Fruit fly (Drosophila melanogaster) whole organism, embryonic: ENCODE measurements around the gene CG6959.

Source experiments
- Ada2b ChIP-seq: fragments of 200-800 bp; sonication (Bioruptor generic); IDR thresholded peaks from 2 replicates; pipeline ENCODE4 v1.3.6; 2022; ENCODE audit warnings: missing biosample characterization, missing genetic modification characterization
- B-H1 ChIP-seq: fragments of 200-800 bp; sonication (Bioruptor generic); IDR thresholded peaks from 3 replicates; pipeline ENCODE4 v1.3.6; 2022; ENCODE audit warnings: missing biosample characterization, missing genetic modification characterization
- Blimp-1 ChIP-seq: fragments of 200-800 bp; sonication (Bioruptor generic); optimal IDR thresholded peaks from 3 replicates; lab custom pipeline; 2018; ENCODE audit warnings: missing biosample characterization, missing genetic modification characterization, mild to moderate bottlenecking, moderate library complexity, missing genetic modification reagents
- CG10321 ChIP-seq: fragments of 200-800 bp; sonication (Bioruptor generic); IDR thresholded peaks from 2 replicates; pipeline ENCODE4 v1.3.6; 2022; ENCODE audit warnings: missing biosample characterization, missing genetic modification characterization
- CG10431 ChIP-seq: fragments of 200-800 bp; sonication (Bioruptor generic); optimal IDR thresholded peaks from 3 replicates; lab custom pipeline; 2018; ENCODE audit warnings: missing biosample characterization, mild to moderate bottlenecking, missing genetic modification characterization
- CG11456 ChIP-seq: fragments of 200-800 bp; sonication (Bioruptor generic); IDR thresholded peaks from 3 replicates; pipeline ENCODE4 v1.3.6; 2022; ENCODE audit warnings: missing biosample characterization, missing genetic modification characterization
- CG12391 ChIP-seq: fragments of 200-800 bp; sonication (Bioruptor generic); optimal IDR thresholded peaks from 3 replicates; lab custom pipeline; 2018; ENCODE audit warnings: missing biosample characterization, mild to moderate bottlenecking, missing genetic modification characterization, moderate library complexity
- CG1529 ChIP-seq: fragments of 200-800 bp; sonication (Bioruptor generic); optimal IDR thresholded peaks from 3 replicates; lab custom pipeline; 2018; ENCODE audit warnings: missing biosample characterization, missing genetic modification characterization
- CG15514 ChIP-seq: fragments of 200-800 bp; sonication (Bioruptor generic); optimal IDR thresholded peaks from 3 replicates; lab custom pipeline; 2017; ENCODE audit warnings: missing biosample characterization, missing genetic modification characterization, mild to moderate bottlenecking, moderate library complexity, missing genetic modification reagents
- CG17802 ChIP-seq: fragments of 200-800 bp; sonication (Bioruptor generic); optimal IDR thresholded peaks from 2 replicates; lab custom pipeline; 2018; ENCODE audit warnings: missing biosample characterization, mild to moderate bottlenecking, missing genetic modification characterization, moderate library complexity
- CG17912 ChIP-seq: fragments of 200-800 bp; sonication (Bioruptor generic); optimal IDR thresholded peaks from 2 replicates; lab custom pipeline; 2018; ENCODE audit warnings: missing biosample characterization, mild to moderate bottlenecking, missing genetic modification characterization
- CG1792 ChIP-seq: fragments of 200-800 bp; sonication (Bioruptor generic); optimal IDR thresholded peaks from 2 replicates; lab custom pipeline; 2016; ENCODE audit warnings: missing biosample characterization, missing genetic modification characterization
- CG18011 ChIP-seq: fragments of 200-800 bp; sonication (Bioruptor generic); optimal IDR thresholded peaks from 2 replicates; lab custom pipeline; 2017; ENCODE audit warnings: missing biosample characterization, missing genetic modification characterization, mild to moderate bottlenecking, moderate library complexity, missing genotype
- CG2202 ChIP-seq: fragments of 200-800 bp; sonication (Bioruptor generic); optimal IDR thresholded peaks from 2 replicates; lab custom pipeline; 2018; ENCODE audit warnings: missing biosample characterization, mild to moderate bottlenecking, missing genetic modification characterization
- CG3065 ChIP-seq: fragments of 200-800 bp; sonication (Bioruptor generic); optimal IDR thresholded peaks from 2 replicates; lab custom pipeline; 2016; ENCODE audit warnings: missing biosample characterization, missing genetic modification characterization
- CG4328 ChIP-seq: fragments of 200-800 bp; sonication (Bioruptor generic); optimal IDR thresholded peaks from 3 replicates; lab custom pipeline; 2017; ENCODE audit warnings: missing biosample characterization, missing genetic modification reagents, missing genetic modification characterization
- CG4707 ChIP-seq: fragments of 200-800 bp; sonication (Bioruptor generic); optimal IDR thresholded peaks from 2 replicates; lab custom pipeline; 2018; ENCODE audit warnings: missing biosample characterization, mild to moderate bottlenecking, missing genetic modification characterization, moderate library complexity
- CG5180 ChIP-seq: fragments of 200-800 bp; sonication (Bioruptor generic); optimal IDR thresholded peaks from 3 replicates; lab custom pipeline; 2017; ENCODE audit warnings: missing biosample characterization, missing genetic modification characterization, mild to moderate bottlenecking, moderate library complexity, missing genetic modification reagents
- CG6689 ChIP-seq: fragments of 200-800 bp; sonication (Bioruptor generic); IDR thresholded peaks from 2 replicates; pipeline ENCODE4 v1.3.6; 2022; ENCODE audit warnings: missing biosample characterization, missing genetic modification characterization
- CG7372 ChIP-seq: fragments of 200-800 bp; sonication (Bioruptor generic); IDR thresholded peaks from 2 replicates; pipeline ENCODE4 v1.3.6; 2022; ENCODE audit warnings: missing biosample characterization, missing genetic modification characterization
- D ChIP-seq, 2 experiments: fragments of 200-800 bp in 1 of 2; fragments of >200 bp in 1 of 2; sonication (Bioruptor generic) in 1 of 2; optimal IDR thresholded peaks; 2 replicates in 1 of 2; 3 replicates in 1 of 2; lab custom pipeline; 2017; ENCODE audit warnings: mild to moderate bottlenecking in 1 of 2, missing biosample characterization in 1 of 2, missing genetic modification characterization in 1 of 2, missing genetic modification reagents in 1 of 2
- Hmr ChIP-seq: fragments of 200-800 bp; sonication (Bioruptor generic); optimal IDR thresholded peaks from 3 replicates; lab custom pipeline; 2017; ENCODE audit warnings: mild to moderate bottlenecking, missing biosample characterization, missing genetic modification reagents, missing genetic modification characterization
- Jarid2 ChIP-seq: fragments of 200-800 bp; sonication (Bioruptor generic); optimal IDR thresholded peaks from 3 replicates; lab custom pipeline; 2017; ENCODE audit warnings: mild to moderate bottlenecking, missing biosample characterization, missing genetic modification reagents, missing genetic modification characterization
- Optix ChIP-seq: fragments of 200-800 bp; sonication (Bioruptor generic); IDR thresholded peaks from 3 replicates; pipeline ENCODE4 v1.3.6; 2022; ENCODE audit warnings: missing biosample characterization, missing genetic modification characterization
- Ravus ChIP-seq: fragments of 200-800 bp; sonication (Bioruptor generic); IDR thresholded peaks from 2 replicates; pipeline ENCODE4 v1.3.6; 2022; ENCODE audit warnings: missing biosample characterization, missing genetic modification characterization
- Scr ChIP-seq: fragments of 200-800 bp; sonication (Bioruptor generic); IDR thresholded peaks from 2 replicates; pipeline ENCODE4 v1.3.6; 2022; ENCODE audit warnings: missing biosample characterization, missing genetic modification characterization; ENCODE audit not compliant: partially characterized antibody
- Usf ChIP-seq: fragments of 200-800 bp; sonication (Bioruptor generic); optimal IDR thresholded peaks from 2 replicates; lab custom pipeline; 2017; ENCODE audit warnings: missing genotype, missing biosample characterization, missing genetic modification characterization
- abd-A ChIP-seq: fragments of 200-800 bp; sonication (Bioruptor generic); optimal IDR thresholded peaks from 3 replicates; lab custom pipeline; 2019; ENCODE audit warnings: missing biosample characterization, mild to moderate bottlenecking, missing genetic modification characterization, moderate library complexity
- amos ChIP-seq: fragments of 200-800 bp; sonication (Bioruptor generic); IDR thresholded peaks from 2 replicates; pipeline ENCODE4 v1.3.6; 2022; ENCODE audit warnings: missing biosample characterization, missing genetic modification characterization; ENCODE audit not compliant: partially characterized antibody
- btn ChIP-seq: fragments of 200-800 bp; sonication (Bioruptor generic); optimal IDR thresholded peaks from 2 replicates; lab custom pipeline; 2016; ENCODE audit warnings: missing biosample characterization, missing genetic modification characterization
- caup ChIP-seq: fragments of 200-800 bp; sonication (Bioruptor generic); optimal IDR thresholded peaks from 3 replicates; lab custom pipeline; 2017; ENCODE audit warnings: missing biosample characterization, mild to moderate bottlenecking, missing genetic modification characterization, moderate library complexity; ENCODE audit not compliant: severe bottlenecking
- dan ChIP-seq: fragments of 200-800 bp; sonication (Bioruptor generic); IDR thresholded peaks from 2 replicates; pipeline ENCODE4 v1.3.6; 2022; ENCODE audit warnings: missing biosample characterization, missing genetic modification characterization
- disco-r ChIP-seq: fragments of 200-800 bp; sonication (Bioruptor generic); optimal IDR thresholded peaks from 2 replicates; lab custom pipeline; 2016; ENCODE audit warnings: missing biosample characterization, missing genetic modification characterization
- ftz-f1 ChIP-seq: fragments of 200-800 bp; sonication (Bioruptor generic); optimal IDR thresholded peaks from 2 replicates; lab custom pipeline; 2016; ENCODE audit warnings: missing biosample characterization, missing genetic modification characterization
- gfzf ChIP-seq: fragments of 200-800 bp; sonication (Bioruptor generic); optimal IDR thresholded peaks from 2 replicates; lab custom pipeline; 2016; ENCODE audit warnings: missing biosample characterization, mild to moderate bottlenecking, missing genetic modification characterization, moderate library complexity
- gsb-n ChIP-seq: fragments of 200-800 bp; sonication (Bioruptor generic); optimal IDR thresholded peaks from 3 replicates; lab custom pipeline; 2018; ENCODE audit warnings: missing biosample characterization, mild to moderate bottlenecking, missing genetic modification characterization
- inv ChIP-seq: fragments of 200-800 bp; sonication (Bioruptor generic); IDR thresholded peaks from 2 replicates; pipeline ENCODE4 v1.3.6; 2022; ENCODE audit warnings: missing biosample characterization, missing genetic modification characterization; ENCODE audit not compliant: partially characterized antibody
- luna ChIP-seq: fragments of 200-800 bp; sonication (Bioruptor generic); optimal IDR thresholded peaks from 2 replicates; lab custom pipeline; 2016; ENCODE audit warnings: missing biosample characterization, missing genetic modification characterization
- org-1 ChIP-seq: fragments of 200-800 bp; sonication (Bioruptor generic); optimal IDR thresholded peaks from 2 replicates; lab custom pipeline; 2017; ENCODE audit warnings: missing biosample characterization, missing genetic modification characterization
- pzg ChIP-seq: fragments of 200-800 bp; sonication (Bioruptor generic); optimal IDR thresholded peaks from 3 replicates; lab custom pipeline; 2018; ENCODE audit warnings: missing biosample characterization, mild to moderate bottlenecking, missing genetic modification characterization, moderate library complexity
- scrt ChIP-seq: fragments of 200-800 bp; sonication (Bioruptor generic); optimal IDR thresholded peaks from 2 replicates; lab custom pipeline; 2018; ENCODE audit warnings: missing biosample characterization, mild to moderate bottlenecking, missing genetic modification characterization, moderate library complexity
- shn ChIP-seq: fragments of 200-800 bp; sonication (Bioruptor generic); optimal IDR thresholded peaks from 3 replicates; lab custom pipeline; 2016; ENCODE audit warnings: missing biosample characterization, missing genetic modification characterization
- sisA ChIP-seq: fragments of 200-800 bp; sonication (Bioruptor generic); IDR thresholded peaks from 2 replicates; pipeline ENCODE4 v1.3.6; 2022; ENCODE audit warnings: missing biosample characterization, missing genetic modification characterization
- sug ChIP-seq: fragments of 200-800 bp; optimal IDR thresholded peaks from 2 replicates; lab custom pipeline; 2019; ENCODE audit warnings: missing biosample characterization, mild to moderate bottlenecking, missing genetic modification characterization, moderate library complexity
- vnd ChIP-seq: fragments of 200-800 bp; sonication (Bioruptor generic); IDR thresholded peaks from 3 replicates; pipeline ENCODE4 v1.3.6; 2022; ENCODE audit warnings: missing biosample characterization, missing genetic modification characterization; ENCODE audit not compliant: partially characterized antibody
- zf30C ChIP-seq: fragments of 200-800 bp; sonication (Bioruptor generic); optimal IDR thresholded peaks from 3 replicates; lab custom pipeline; 2018; ENCODE audit warnings: missing biosample characterization, mild to moderate bottlenecking, missing genetic modification characterization
- zfh1 ChIP-seq: fragments of 200-800 bp; sonication (Bioruptor generic); IDR thresholded peaks from 3 replicates; pipeline ENCODE4 v1.3.6; 2022; ENCODE audit warnings: missing biosample characterization, missing genetic modification characterization

Gene CG6959

dm6 chr3R:11818930-11819639, 50.2 kb downstream of the CG6959 start, which contains the start of the genes COX5A and glo (continued):
- peak; percentile 70 for TF ChIP-seq sug (tag; lab: Kevin White, UChicago)
- TF ChIP-seq luna (GFP tag; lab: Kevin White, UChicago): peak; percentile 68
- TF ChIP-seq D (optimal IDR thresholded peaks at IDR 0.05; lab: Kevin White, UChicago): no peak
- TF ChIP-seq D (GFP tag; optimal IDR thresholded peaks at IDR 0.05; lab: Kevin White, UChicago): peak; percentile 16
- no peak for TF ChIP-seq CG10321 (GFP tag; lab: Robert Waterston, UW)
- peak; percentile 20; the same call in 1 of the 2 replicates for TF ChIP-seq amos (GFP tag; lab: Robert Waterston, UW)
- peak; percentile 88 for TF ChIP-seq CG12391 (tag; lab: Kevin White, UChicago)
- TF ChIP-seq CG17802 (tag; lab: Kevin White, UChicago): peak; percentile 32
- TF ChIP-seq shn (GFP tag; lab: Kevin White, UChicago): peak; percentile 77
- no peak for TF ChIP-seq scrt
- TF ChIP-seq B-H1 (GFP tag; lab: Robert Waterston, UW): peak; percentile 60; the same call in 2 of the 3 replicates
- peak; percentile 78 for TF ChIP-seq CG7372 (GFP tag; lab: Robert Waterston, UW)
- peak; percentile 57 for TF ChIP-seq CG17912 (GFP tag; lab: Kevin White, UChicago)
- peak; percentile 71 for TF ChIP-seq caup (GFP tag; lab: Kevin White, UChicago)
- peak; percentile 69 for TF ChIP-seq CG6689
- peak; percentile 24 for TF ChIP-seq btn (GFP tag; lab: Kevin White, UChicago)
- peak; percentile 44 for TF ChIP-seq CG10431 (GFP tag; lab: Kevin White, UChicago)
- peak; percentile 55 for TF ChIP-seq CG4328 (GFP tag; lab: Kevin White, UChicago)
- TF ChIP-seq Usf (GFP tag; lab: Kevin White, UChicago): no peak
- peak; percentile 14 for TF ChIP-seq CG4707
- TF ChIP-seq CG18011 (GFP tag; lab: Kevin White, UChicago): peak; percentile 53
- peak; percentile 81 for TF ChIP-seq zfh1 (GFP tag; lab: Robert Waterston, UW)
- no peak for TF ChIP-seq zf30C (GFP tag; lab: Kevin White, UChicago)
- TF ChIP-seq CG1529 (GFP tag; lab: Kevin White, UChicago): peak; percentile 15
- TF ChIP-seq sisA (GFP tag; lab: Robert Waterston, UW): peak; percentile 64
- TF ChIP-seq CG15514: peak; percentile 78
- TF ChIP-seq CG1792 (GFP tag; lab: Kevin White, UChicago): peak; percentile 71
- peak; percentile 83 for TF ChIP-seq disco-r
- peak; percentile 79 for TF ChIP-seq abd-A (tag; lab: Kevin White, UChicago)
- TF ChIP-seq Ravus (GFP tag; lab: Robert Waterston, UW): no peak
- TF ChIP-seq CG5180 (GFP tag; lab: Kevin White, UChicago): no peak
- peak; percentile 45 for TF ChIP-seq Jarid2
- TF ChIP-seq dan (GFP tag; lab: Robert Waterston, UW): no peak
- TF ChIP-seq Scr: peak; percentile 40; the same call in 1 of the 2 replicates
- TF ChIP-seq Ada2b (GFP tag; lab: Robert Waterston, UW): peak; percentile 73
- peak; percentile 78 for TF ChIP-seq Hmr
- TF ChIP-seq CG3065 (GFP tag; lab: Kevin White, UChicago): peak; percentile 54
- TF ChIP-seq gfzf (GFP tag; lab: Kevin White, UChicago): peak; percentile 91
- TF ChIP-seq ftz-f1: peak; percentile 12
- TF ChIP-seq gsb-n: peak; percentile 66
- peak; percentile 41 for TF ChIP-seq CG2202 (tag; lab: Kevin White, UChicago)
- peak; percentile 67; the same call in 1 of the 3 replicates for TF ChIP-seq Optix (GFP tag; lab: Robert Waterston, UW)
- TF ChIP-seq vnd (GFP tag; lab: Robert Waterston, UW): no peak
- peak; percentile 69 for TF ChIP-seq Blimp-1 (GFP tag; lab: Kevin White, UChicago)
- no peak for TF ChIP-seq inv (GFP tag; lab: Robert Waterston, UW)
- TF ChIP-seq org-1: peak; percentile 9
- peak; percentile 86 for TF ChIP-seq CG11456
- TF ChIP-seq pzg (GFP tag; lab: Kevin White, UChicago): peak; percentile 90
